Worm (Caenorhabditis elegans) whole organism, L2 larva: Measurements from ENCODE around the gene spi-1.
A peak's percentile ranks its signal among the peaks of the same experiment; 100 is the strongest.

ENCODE experiments used
- C34F6.9 ChIP-seq: fragments of 150-350 bp; optimal IDR thresholded peaks from 2 replicates; lab custom pipeline; 2014; ENCODE audit warnings: missing biosample characterization, missing genetic modification characterization
- F13H6.1 ChIP-seq: sonication (generic microtip); optimal IDR thresholded peaks from 2 replicates; lab custom pipeline; 2016; ENCODE audit warnings: missing genetic modification characterization, missing compliant biosample characterization
- R02D3.7 ChIP-seq: fragments of 150-350 bp; optimal IDR thresholded peaks from 2 replicates; lab custom pipeline; 2014; ENCODE audit warnings: missing biosample characterization, missing genetic modification characterization
- Y55F3AM.14 ChIP-seq: fragments of 200-800 bp; sonication (Bioruptor generic); optimal IDR thresholded peaks from 2 replicates; lab custom pipeline; 2018; ENCODE audit warnings: mild to moderate bottlenecking, missing genetic modification characterization, missing compliant biosample characterization
- alr-1 ChIP-seq: fragments of 150-350 bp; optimal IDR thresholded peaks from 2 replicates; lab custom pipeline; 2014; ENCODE audit warnings: missing biosample characterization, missing genetic modification characterization
- ama-1 ChIP-seq: fragments of 150-350 bp; optimal IDR thresholded peaks from 2 replicates; lab custom pipeline; 2018; ENCODE audit warnings: inconsistent platforms
- blmp-1 ChIP-seq: sonication (generic microtip); optimal IDR thresholded peaks from 2 replicates; lab custom pipeline; 2017; ENCODE audit warnings: missing genetic modification characterization, mild to moderate bottlenecking, missing compliant biosample characterization, antibody characterized with exemption, moderate library complexity; ENCODE audit not compliant: insufficient read depth
- ceh-16 ChIP-seq: fragments of 150-350 bp; optimal IDR thresholded peaks from 2 replicates; lab custom pipeline; 2014; ENCODE audit warnings: missing biosample characterization, missing genetic modification characterization
- ceh-82 ChIP-seq: fragments of 150-350 bp; optimal IDR thresholded peaks from 2 replicates; lab custom pipeline; 2014; ENCODE audit warnings: missing biosample characterization, missing genetic modification characterization
- crh-2 ChIP-seq: sonication (generic microtip); optimal IDR thresholded peaks from 2 replicates; lab custom pipeline; 2017; ENCODE audit warnings: missing biosample characterization, missing genetic modification characterization
- dmd-4 ChIP-seq: sonication (generic microtip); optimal IDR thresholded peaks from 2 replicates; lab custom pipeline; 2017; ENCODE audit warnings: missing biosample characterization, missing genetic modification characterization
- elt-1 ChIP-seq: fragments of 150-350 bp; optimal IDR thresholded peaks from 2 replicates; lab custom pipeline; 2014; ENCODE audit warnings: missing biosample characterization, missing genetic modification characterization
- elt-3 ChIP-seq: sonication (generic microtip); optimal IDR thresholded peaks from 2 replicates; lab custom pipeline; 2017; ENCODE audit warnings: missing biosample characterization, missing genetic modification characterization
- fos-1 ChIP-seq: fragments of 150-350 bp; optimal IDR thresholded peaks from 2 replicates; lab custom pipeline; 2014; ENCODE audit warnings: missing biosample characterization, missing genetic modification characterization
- gmeb-1 ChIP-seq: fragments of 150-350 bp; optimal IDR thresholded peaks from 2 replicates; lab custom pipeline; 2014; ENCODE audit warnings: missing biosample characterization, missing genetic modification characterization
- lin-11 ChIP-seq: fragments of 150-350 bp; sonication (generic microtip); optimal IDR thresholded peaks from 2 replicates; lab custom pipeline; 2014; ENCODE audit warnings: missing biosample characterization, missing genetic modification characterization, inconsistent platforms, mixed read lengths
- lin-13 ChIP-seq: fragments of 150-350 bp; optimal IDR thresholded peaks from 2 replicates; lab custom pipeline; 2014; ENCODE audit warnings: missing biosample characterization, missing genetic modification reagents, missing genetic modification characterization
- lin-39 ChIP-seq: fragments of 150-350 bp; optimal IDR thresholded peaks from 2 replicates; lab custom pipeline; 2014; ENCODE audit warnings: missing biosample characterization, missing genetic modification reagents, missing genetic modification characterization
- lsy-2 ChIP-seq, 2 experiments: fragments of 150-350 bp in 1 of 2; sonication (generic microtip) in 1 of 2; optimal IDR thresholded peaks; 2 replicates each; lab custom pipeline; 2014 to 2017; ENCODE audit warnings: missing biosample characterization in 2 of 2, missing genetic modification characterization in 2 of 2
- mab-5 ChIP-seq: fragments of 150-350 bp; optimal IDR thresholded peaks from 2 replicates; lab custom pipeline; 2014; ENCODE audit warnings: missing biosample characterization, missing genetic modification characterization
- mbf-1 ChIP-seq: sonication (generic microtip); optimal IDR thresholded peaks from 2 replicates; lab custom pipeline; 2017; ENCODE audit warnings: missing biosample characterization, missing genetic modification characterization
- mdl-1 ChIP-seq, 2 experiments: fragments of 150-350 bp in 1 of 2; sonication (generic microtip) in 1 of 2; optimal IDR thresholded peaks; 2 replicates each; lab custom pipeline; 2017; ENCODE audit warnings: missing biosample characterization in 2 of 2, missing genetic modification characterization in 2 of 2
- nhr-10 ChIP-seq: sonication (generic microtip); optimal IDR thresholded peaks from 2 replicates; lab custom pipeline; 2017; ENCODE audit warnings: missing biosample characterization, missing genetic modification characterization
- nhr-11 ChIP-seq: fragments of 150-350 bp; optimal IDR thresholded peaks from 2 replicates; lab custom pipeline; 2014; ENCODE audit warnings: missing biosample characterization, missing genetic modification characterization
- nhr-129 ChIP-seq: fragments of 150-350 bp; optimal IDR thresholded peaks from 2 replicates; lab custom pipeline; 2014; ENCODE audit warnings: missing biosample characterization, missing genetic modification characterization
- nhr-21 ChIP-seq: fragments of 150-350 bp; optimal IDR thresholded peaks from 2 replicates; lab custom pipeline; 2014; ENCODE audit warnings: missing biosample characterization, missing genetic modification characterization
- nhr-23 ChIP-seq: fragments of 150-350 bp; optimal IDR thresholded peaks from 2 replicates; lab custom pipeline; 2014; ENCODE audit warnings: missing biosample characterization, missing genetic modification reagents, missing genetic modification characterization
- nhr-237 ChIP-seq: fragments of 150-350 bp; optimal IDR thresholded peaks from 2 replicates; lab custom pipeline; 2014; ENCODE audit warnings: missing biosample characterization, missing genetic modification characterization
- nhr-25 ChIP-seq: fragments of 150-350 bp; sonication (generic microtip); optimal IDR thresholded peaks from 3 replicates; lab custom pipeline; 2014; ENCODE audit warnings: missing biosample characterization, missing genetic modification characterization
- nhr-6 ChIP-seq: fragments of 150-350 bp; optimal IDR thresholded peaks from 2 replicates; lab custom pipeline; 2014; ENCODE audit warnings: missing biosample characterization, missing genetic modification characterization
- nhr-77 ChIP-seq: fragments of 150-350 bp; optimal IDR thresholded peaks from 2 replicates; lab custom pipeline; 2014; ENCODE audit warnings: missing biosample characterization, missing genetic modification characterization
- peb-1 ChIP-seq: fragments of 150-350 bp; optimal IDR thresholded peaks from 2 replicates; lab custom pipeline; 2014; ENCODE audit warnings: missing biosample characterization, missing genetic modification characterization
- sem-4 ChIP-seq: fragments of 150-350 bp; optimal IDR thresholded peaks from 2 replicates; lab custom pipeline; 2014; ENCODE audit warnings: missing biosample characterization, missing genetic modification reagents, missing genetic modification characterization
- skn-1 ChIP-seq: sonication (generic microtip); optimal IDR thresholded peaks from 2 replicates; lab custom pipeline; 2017; ENCODE audit warnings: missing biosample characterization, missing genetic modification characterization
- sma-3 ChIP-seq: sonication (generic microtip); optimal IDR thresholded peaks from 2 replicates; lab custom pipeline; 2016; ENCODE audit warnings: missing genetic modification reagents, missing genetic modification characterization, missing compliant biosample characterization
- sma-9 ChIP-seq, 2 experiments: fragments of 150-350 bp in 1 of 2; sonication (generic microtip) in 1 of 2; optimal IDR thresholded peaks; 2 replicates each; lab custom pipeline; 2014 to 2016; ENCODE audit warnings: missing genetic modification characterization in 2 of 2, mild to moderate bottlenecking in 1 of 2, missing biosample characterization in 1 of 2, missing compliant biosample characterization in 1 of 2, missing genetic modification reagents in 1 of 2, moderate library complexity in 1 of 2
- snpc-4 ChIP-seq: fragments of 150-350 bp; optimal IDR thresholded peaks from 2 replicates; lab custom pipeline; 2014; ENCODE audit warnings: missing biosample characterization, missing genetic modification characterization
- unc-39 ChIP-seq: fragments of 150-350 bp; optimal IDR thresholded peaks from 2 replicates; lab custom pipeline; 2014; ENCODE audit warnings: missing biosample characterization, missing genetic modification characterization
- unc-55 ChIP-seq: fragments of 150-350 bp; sonication (generic microtip); optimal IDR thresholded peaks from 3 replicates; lab custom pipeline; 2014; ENCODE audit warnings: missing biosample characterization, missing genetic modification reagents, missing genetic modification characterization
- unc-62 ChIP-seq: fragments of 150-350 bp; optimal IDR thresholded peaks from 2 replicates; lab custom pipeline; 2014; ENCODE audit warnings: missing biosample characterization, missing genetic modification reagents, missing genetic modification characterization
- zag-1 ChIP-seq: fragments of 150-350 bp; optimal IDR thresholded peaks from 2 replicates; lab custom pipeline; 2014; ENCODE audit warnings: missing biosample characterization, missing genetic modification characterization
- ztf-1 ChIP-seq: fragments of 200-800 bp; sonication (Bioruptor generic); conservative IDR thresholded peaks from 2 replicates; pipeline ENCODE4 v1.3.6; 2022; ENCODE audit warnings: missing genetic modification characterization, missing compliant biosample characterization
- ztf-11 ChIP-seq: sonication (generic microtip); optimal IDR thresholded peaks from 2 replicates; lab custom pipeline; 2017; ENCODE audit warnings: missing biosample characterization, missing genetic modification characterization

spi-1 gene

ce11 chrII:7531478-7531877 is 35.4 kb downstream of the spi-1 start:
- TF ChIP-seq blmp-1 (tag; lab: Kevin White, UChicago) (no peak), crh-2 (tag; lab: Kevin White, UChicago) (no peak), unc-39 (tag; lab: Kevin White, UChicago) (no peak), F13H6.1 (tag; lab: Kevin White, UChicago) (no peak), ama-1 (lab: Kevin White, UChicago) (no peak), nhr-21 (tag; lab: Kevin White, UChicago) (peak; percentile 51), lin-13 (GFP tag; lab: Kevin White, UChicago) (no peak), ztf-11 (no peak), zag-1 (tag; lab: Kevin White, UChicago) (no peak), lsy-2 (tag; optimal IDR thresholded peaks at IDR 0.05; lab: Kevin White, UChicago) (no peak), sma-9 (GFP tag; optimal IDR thresholded peaks at IDR 0.05; lab: Kevin White, UChicago) (peak; percentile 54), sma-9 (tag; optimal IDR thresholded peaks at IDR 0.05; lab: Kevin White, UChicago) (no peak), nhr-25 (peak; percentile 29), nhr-10 (tag; lab: Kevin White, UChicago) (no peak), dmd-4 (tag; lab: Kevin White, UChicago) (no peak)

ce11 chrII:7534369-7534768 is 38.3 kb downstream of the spi-1 start, which contains the start of gene wrt-10:
TSS of gene wrt-10 (minus strand) at chrII:7534563.
- TF ChIP-seq unc-39 (tag; lab: Kevin White, UChicago) (no peak), peb-1 (tag; lab: Kevin White, UChicago) (no peak), ceh-82 (tag; lab: Kevin White, UChicago) (no peak), ceh-16 (peak; percentile 44), C34F6.9 (no peak), mdl-1 (tag; optimal IDR thresholded peaks at IDR 0.05; lab: Kevin White, UChicago) (no peak), Y55F3AM.14 (no peak), nhr-77 (tag; lab: Kevin White, UChicago) (no peak), elt-3 (tag; lab: Kevin White, UChicago) (no peak), sma-9 (GFP tag; optimal IDR thresholded peaks at IDR 0.05; lab: Kevin White, UChicago) (peak; percentile 23), sma-9 (tag; optimal IDR thresholded peaks at IDR 0.05; lab: Kevin White, UChicago) (no peak), unc-62 (GFP tag; lab: Kevin White, UChicago) (no peak), elt-1 (peak; percentile 53)

- peak; percentile 70 for TF ChIP-seq fos-1 (tag; lab: Kevin White, UChicago)
- peak; percentile 14 for TF ChIP-seq crh-2 (tag; lab: Kevin White, UChicago)
- no peak for TF ChIP-seq mbf-1 (tag; lab: Kevin White, UChicago)
Observed at ce11 chrII:7534934-7535333, 38.9 kb downstream of the spi-1 start, which contains the start of gene ZK1290.13. TSS of gene ZK1290.13 (plus strand) at chrII:7535006.

- peak; percentile 3 to 95 for TF ChIP-seq lsy-2 (tag; optimal IDR thresholded peaks at IDR 0.05; lab: Kevin White, UChicago)
- TF ChIP-seq nhr-129 (tag; lab: Kevin White, UChicago): peak; percentile 45
- TF ChIP-seq unc-55 (GFP tag; lab: Kevin White, UChicago): peak; percentile 59
- TF ChIP-seq ztf-1: no peak
- no peak for TF ChIP-seq zag-1 (tag; lab: Kevin White, UChicago)
- TF ChIP-seq gmeb-1 (tag; lab: Kevin White, UChicago): peak; percentile 27
- TF ChIP-seq nhr-11 (tag; lab: Kevin White, UChicago): no peak
- TF ChIP-seq peb-1 (tag; lab: Kevin White, UChicago): no peak
- no peak for TF ChIP-seq skn-1 (tag; lab: Kevin White, UChicago)
- no peak for TF ChIP-seq mab-5 (tag; lab: Kevin White, UChicago)
- no peak for TF ChIP-seq nhr-21 (tag; lab: Kevin White, UChicago)
- TF ChIP-seq sma-9 (GFP tag; optimal IDR thresholded peaks at IDR 0.05; lab: Kevin White, UChicago): peak; percentile 62
- TF ChIP-seq sma-9 (tag; optimal IDR thresholded peaks at IDR 0.05; lab: Kevin White, UChicago): no peak
- no peak for TF ChIP-seq sem-4 (tag; lab: Kevin White, UChicago)
- no peak for TF ChIP-seq lin-39 (tag; lab: Kevin White, UChicago)
- no peak for TF ChIP-seq lin-11 (tag; lab: Kevin White, UChicago)
- no peak for TF ChIP-seq R02D3.7 (tag; lab: Kevin White, UChicago)
- peak; percentile 18 for TF ChIP-seq sma-3 (GFP tag; lab: Kevin White, UChicago)
- TF ChIP-seq unc-39 (tag; lab: Kevin White, UChicago): no peak
- no peak for TF ChIP-seq nhr-77 (tag; lab: Kevin White, UChicago)
- no peak for TF ChIP-seq nhr-23 (tag; lab: Kevin White, UChicago)
- TF ChIP-seq ama-1 (lab: Kevin White, UChicago): no peak
- TF ChIP-seq nhr-237: no peak
- peak; percentile 32 for TF ChIP-seq lin-13 (GFP tag; lab: Kevin White, UChicago)
- TF ChIP-seq C34F6.9: peak; percentile 70
- no peak for TF ChIP-seq alr-1 (tag; lab: Kevin White, UChicago)
- no peak for TF ChIP-seq snpc-4 (tag; lab: Kevin White, UChicago)
- no peak for TF ChIP-seq nhr-6 (tag; lab: Kevin White, UChicago)
- TF ChIP-seq crh-2 (tag; lab: Kevin White, UChicago): peak; percentile 36
Observed at ce11 chrII:7537603-7538230, 41.7 kb downstream of the spi-1 start, which contains the start of gene nfi-1. TSS of gene nfi-1 (plus strand) at chrII:7538180.
